Worm (Caenorhabditis elegans): ENCODE measurements around the gene W06G6.15.
A peak's percentile ranks its signal among the peaks of the same experiment; 100 is the strongest.

W06G6.15 gene

DNA sequence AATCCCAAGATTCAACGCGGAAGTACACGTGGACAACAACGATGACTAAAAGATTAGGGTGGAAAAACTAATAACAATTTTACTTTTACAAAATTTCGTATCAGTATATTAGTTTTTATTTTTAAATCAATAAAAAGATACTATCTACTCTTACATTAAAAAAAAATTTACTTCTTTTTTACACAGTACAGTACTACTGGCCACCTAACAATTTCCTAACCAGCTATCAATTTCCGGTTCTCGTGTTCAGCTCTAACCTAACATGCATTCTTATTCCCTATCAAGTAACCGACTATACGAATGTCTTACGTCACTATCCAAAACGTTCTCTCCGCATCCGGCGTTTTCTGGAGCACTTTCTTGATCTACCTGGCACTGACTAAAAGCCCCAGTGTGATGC lies 24.7 kb upstream of the W06G6.15 start, which contains the start of gene srd-21:
Gene srd-21, plus strand, starts transcription at position 301 of the 400 bp plus-strand sequence.
- TF ChIP-seq fkh-10 (GFP tag; optimal IDR thresholded peaks at IDR 0.05) (no peak), hlh-4 (tag; optimal IDR thresholded peaks at IDR 0.05) (no peak), sptf-1 (tag; optimal IDR thresholded peaks at IDR 0.05) (no peak), ceh-82 (tag; optimal IDR thresholded peaks at IDR 0.05) (no peak), nhr-28 (tag; optimal IDR thresholded peaks at IDR 0.05) (no peak)

DNA sequence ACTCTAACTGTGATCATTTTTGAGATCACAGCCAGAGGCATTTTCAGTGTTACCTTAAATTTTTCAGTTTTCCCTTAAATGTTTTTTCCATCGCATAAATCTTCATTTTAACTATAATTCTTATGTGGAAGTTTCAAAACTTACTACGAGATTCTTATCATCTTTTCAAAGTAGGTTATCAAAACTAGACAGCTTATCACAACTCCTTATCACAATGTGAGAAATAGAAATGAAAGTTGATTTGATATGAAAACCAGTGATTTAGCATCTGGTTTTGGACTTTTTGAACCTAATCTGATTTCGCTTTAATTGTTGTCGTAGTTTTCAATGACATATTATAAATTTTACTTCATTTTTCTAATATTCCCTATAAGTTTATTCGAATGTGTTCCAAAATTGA lies 18.4 kb upstream of the W06G6.15 start, which contains the start of gene mltn-11:
Gene mltn-11, plus strand, starts transcription at position 276 of the 400 bp plus-strand sequence.
- TF ChIP-seq nhr-19 (GFP tag; conservative IDR thresholded peaks at IDR 0.05) (no peak), elt-2 (tag; optimal IDR thresholded peaks at IDR 0.05) (peak; percentile 54)

DNA sequence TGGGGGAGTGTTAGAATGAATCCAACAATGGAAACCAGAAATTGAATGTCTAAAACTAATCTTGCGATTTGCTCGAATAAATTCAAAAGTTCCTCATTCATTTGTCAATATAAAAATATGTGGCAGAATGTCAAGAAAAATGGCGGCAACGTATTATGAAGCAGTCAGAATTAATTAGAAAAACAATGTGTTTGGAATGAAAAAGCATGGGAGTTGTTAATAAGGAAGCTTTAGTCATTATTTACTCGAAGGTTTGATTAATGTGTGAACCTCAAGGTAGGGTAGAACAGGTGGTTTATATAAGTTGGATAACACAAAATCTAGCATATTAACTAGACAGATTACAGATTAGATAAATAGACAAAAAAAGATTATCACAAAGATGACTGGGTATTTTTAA lies 16.1 kb upstream of the W06G6.15 start, which contains the start of gene srw-76:
Gene srw-76, minus strand, starts transcription at position 101 of the 400 bp plus-strand sequence.
- TF ChIP-seq pag-3 (tag; optimal IDR thresholded peaks at IDR 0.05; ENCODE audit: borderline replicate concordance, insufficient read depth) (no peak), fos-1 (tag; optimal IDR thresholded peaks at IDR 0.05) (no peak)

DNA sequence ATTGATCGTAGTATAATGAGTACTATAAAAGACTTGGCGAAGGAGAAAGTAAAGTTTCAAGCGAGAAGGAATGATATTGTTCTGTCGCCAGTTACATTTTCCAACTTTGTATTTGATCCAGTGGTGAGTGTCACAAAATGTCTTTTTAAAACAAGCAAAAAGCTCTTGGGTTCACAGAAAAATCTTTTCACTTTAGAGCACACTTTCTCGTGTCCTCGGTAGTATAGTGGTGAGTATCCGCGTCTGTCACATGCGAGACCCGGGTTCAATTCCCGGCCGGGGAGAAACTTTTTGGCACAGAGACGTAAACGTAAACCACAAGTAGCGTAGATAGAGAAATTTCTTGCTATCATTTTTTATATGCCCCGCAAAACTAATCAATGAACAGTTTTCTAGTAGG lies 14.0 kb upstream of the W06G6.15 start:
- TF ChIP-seq efl-3 (GFP tag; optimal IDR thresholded peaks at IDR 0.05) = no peak
- no peak for TF ChIP-seq jun-1 (tag; optimal IDR thresholded peaks at IDR 0.05)
- TF ChIP-seq unc-130 (tag; optimal IDR thresholded peaks at IDR 0.05) = no peak
- TF ChIP-seq ceh-63 (GFP tag; optimal IDR thresholded peaks at IDR 0.05) = no peak
- no peak for TF ChIP-seq lin-13 (GFP tag; optimal IDR thresholded peaks at IDR 0.05)
- TF ChIP-seq nhr-84 (tag; optimal IDR thresholded peaks at IDR 0.05) = no peak
- TF ChIP-seq lin-35 (GFP tag; optimal IDR thresholded peaks at IDR 0.05) = no peak
- TF ChIP-seq alr-1 (tag; optimal IDR thresholded peaks at IDR 0.05; ENCODE audit: borderline replicate concordance) = no peak
- no peak for TF ChIP-seq mef-2 (tag; optimal IDR thresholded peaks at IDR 0.05)
- no peak for TF ChIP-seq nhr-237 (tag; optimal IDR thresholded peaks at IDR 0.05)
- no peak for TF ChIP-seq ceh-8 (GFP tag; optimal IDR thresholded peaks at IDR 0.05)
- TF ChIP-seq F16B12.6 (tag; optimal IDR thresholded peaks at IDR 0.05) = no peak
- TF ChIP-seq elt-3 (tag; optimal IDR thresholded peaks at IDR 0.05) = no peak

DNA sequence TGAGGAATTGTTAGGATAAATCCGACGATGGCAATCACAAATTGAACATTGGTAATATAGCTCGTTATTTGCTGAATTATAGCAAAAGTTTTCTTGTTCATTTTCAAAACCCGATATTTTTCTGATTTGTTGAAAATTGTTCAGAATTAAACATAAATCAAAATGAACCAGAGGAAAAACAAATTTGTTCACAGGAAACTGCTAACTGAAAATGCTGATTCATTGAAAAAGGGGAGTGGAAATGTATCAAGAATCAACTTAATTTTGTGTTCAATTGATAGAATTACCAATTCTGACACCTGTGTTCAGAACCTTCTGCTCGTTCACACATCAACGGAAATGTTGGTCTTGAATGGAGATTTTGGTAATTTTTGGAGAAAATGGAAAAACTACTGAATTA lies 10.8 kb upstream of the W06G6.15 start, which contains the start of gene srw-77:
Gene srw-77, minus strand, starts transcription at position 101 of the 400 bp plus-strand sequence.
- no peak for TF ChIP-seq fkh-8 (tag; optimal IDR thresholded peaks at IDR 0.05)
- no peak for TF ChIP-seq rnt-1 (tag; optimal IDR thresholded peaks at IDR 0.05)
- no peak for TF ChIP-seq nhr-19 (GFP tag; conservative IDR thresholded peaks at IDR 0.05)
- TF ChIP-seq ceh-82 (tag; optimal IDR thresholded peaks at IDR 0.05) = no peak
- TF ChIP-seq ceh-63 (GFP tag; optimal IDR thresholded peaks at IDR 0.05) = no peak
- TF ChIP-seq nhr-12 (tag; optimal IDR thresholded peaks at IDR 0.05) = no peak
- no peak for TF ChIP-seq fkh-10 (GFP tag; optimal IDR thresholded peaks at IDR 0.05)
- TF ChIP-seq jun-1 (tag; optimal IDR thresholded peaks at IDR 0.05) = no peak
- TF ChIP-seq ceh-90 (tag; optimal IDR thresholded peaks at IDR 0.05) = no peak
- TF ChIP-seq unc-62 (GFP tag; optimal IDR thresholded peaks at IDR 0.05) = no peak
- no peak for TF ChIP-seq snu-23 (GFP tag; optimal IDR thresholded peaks at IDR 0.05)
- no peak for TF ChIP-seq sox-4 (tag; optimal IDR thresholded peaks at IDR 0.05)
- TF ChIP-seq pag-3 (tag; optimal IDR thresholded peaks at IDR 0.05; ENCODE audit: borderline replicate concordance, insufficient read depth) = no peak
- no peak for TF ChIP-seq egl-27 (tag; optimal IDR thresholded peaks at IDR 0.05)
- no peak for TF ChIP-seq lsy-2 (tag; optimal IDR thresholded peaks at IDR 0.05)
- TF ChIP-seq pax-3 (tag; optimal IDR thresholded peaks at IDR 0.05) = no peak
- no peak for TF ChIP-seq nhr-47 (tag; optimal IDR thresholded peaks at IDR 0.05)

Data from whole organism, L1 larva.